Worm (Caenorhabditis elegans) whole organism, L1 larva: Measurements from ENCODE around the gene ptr-1.

Experiments
- aha-1 ChIP-seq: fragments of 150-350 bp; optimal IDR thresholded peaks from 2 replicates; lab custom pipeline; 2014; ENCODE audit warnings: missing biosample characterization, missing genetic modification characterization
- aly-2 ChIP-seq: fragments of 150-350 bp; optimal IDR thresholded peaks from 2 replicates; lab custom pipeline; 2014; ENCODE audit warnings: missing biosample characterization, missing genetic modification characterization
- dpl-1 ChIP-seq, 3 experiments: fragments of 150-350 bp in 2 of 3; sonication (generic microtip) in 1 of 3; optimal IDR thresholded peaks; 2 replicates each; lab custom pipeline; 2014 to 2017; ENCODE audit warnings: missing biosample characterization in 3 of 3, missing genetic modification characterization in 3 of 3, missing genetic modification reagents in 3 of 3
- efl-1 ChIP-seq, 4 experiments: fragments of 150-350 bp; optimal IDR thresholded peaks in 3 of 4; peaks in 1 of 4; 1 replicate in 1 of 4; 2 replicates in 3 of 4; lab custom pipeline; 2014; ENCODE audit warnings: missing biosample characterization in 2 of 4, missing genetic modification characterization in 2 of 4, missing genetic modification reagents in 2 of 4
- fkh-10 ChIP-seq: sonication (generic microtip); optimal IDR thresholded peaks from 2 replicates; lab custom pipeline; 2017; ENCODE audit warnings: missing biosample characterization, missing genetic modification reagents, missing genetic modification characterization
- fos-1 ChIP-seq: fragments of 150-350 bp; optimal IDR thresholded peaks from 2 replicates; lab custom pipeline; 2014; ENCODE audit warnings: missing biosample characterization, missing genetic modification characterization
- lin-15B ChIP-seq: fragments of 150-350 bp; sonication (generic microtip); optimal IDR thresholded peaks from 3 replicates; lab custom pipeline; 2014; ENCODE audit warnings: missing biosample characterization, missing genetic modification characterization
- lsy-2 ChIP-seq, 2 experiments: fragments of 150-350 bp; optimal IDR thresholded peaks; 2 replicates each; lab custom pipeline; 2014; ENCODE audit warnings: missing biosample characterization in 2 of 2, missing genetic modification characterization in 2 of 2
- nhr-11 ChIP-seq: fragments of 150-350 bp; optimal IDR thresholded peaks from 2 replicates; lab custom pipeline; 2014; ENCODE audit warnings: missing biosample characterization, missing genetic modification characterization
- nhr-76 ChIP-seq: sonication (generic microtip); optimal IDR thresholded peaks from 2 replicates; lab custom pipeline; 2017; ENCODE audit warnings: missing biosample characterization, missing genetic modification characterization
- nhr-90 ChIP-seq: sonication (generic microtip); optimal IDR thresholded peaks from 2 replicates; lab custom pipeline; 2016; ENCODE audit warnings: mild to moderate bottlenecking, missing genetic modification characterization, missing compliant biosample characterization; ENCODE audit not compliant: poor library complexity
- rnt-1 ChIP-seq: sonication (generic microtip); optimal IDR thresholded peaks from 2 replicates; lab custom pipeline; 2016; ENCODE audit warnings: mild to moderate bottlenecking, missing genetic modification characterization, moderate library complexity, missing compliant biosample characterization

DNA sequence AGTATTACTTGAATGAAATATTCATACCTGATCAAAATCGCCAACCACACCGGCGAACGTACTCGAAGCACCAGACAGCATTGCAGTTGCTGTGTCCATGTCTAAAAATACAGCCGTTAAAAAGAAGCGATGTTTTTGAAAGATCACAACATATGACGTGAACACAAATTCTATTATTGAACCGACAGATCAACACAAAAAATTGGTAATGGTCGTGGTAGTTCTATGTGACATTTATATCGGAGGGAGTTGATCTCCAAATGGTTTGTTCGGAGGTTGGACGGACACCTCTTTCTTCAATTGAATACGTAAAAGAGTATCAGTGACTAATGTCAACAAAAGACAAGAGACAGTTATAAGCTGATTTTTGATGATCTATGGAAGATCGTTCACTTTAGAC lies 40.2 kb downstream of the ptr-1 start, which contains the start of gene pitr-3:
- TF ChIP-seq efl-1 (optimal IDR thresholded peaks at IDR 0.05; lab: Kevin White, UChicago) (no peak), efl-1 (GFP tag; optimal IDR thresholded peaks at IDR 0.05 in 1 of 2; lab: Kevin White, UChicago) (no peak), fkh-10 (GFP tag; lab: Kevin White, UChicago) (no peak), fos-1 (tag; lab: Kevin White, UChicago) (no peak), aha-1 (tag; lab: Kevin White, UChicago) (no peak), lsy-2 (tag; optimal IDR thresholded peaks at IDR 0.05; lab: Kevin White, UChicago) (no peak), dpl-1 (GFP tag; optimal IDR thresholded peaks at IDR 0.05; lab: Kevin White, UChicago) (no peak), nhr-90 (tag; lab: Kevin White, UChicago) (no peak), rnt-1 (no peak), lin-15B (tag; lab: Kevin White, UChicago) (no peak), nhr-11 (tag; lab: Kevin White, UChicago) (no peak), aly-2 (no peak), nhr-76 (tag; lab: Kevin White, UChicago) (no peak)
